Fruit fly (Drosophila melanogaster) whole organism, larva: ENCODE data around the gene Npc2d.

Experiments
- noc ChIP-seq: fragments of 200-800 bp; sonication (Bioruptor generic); optimal IDR thresholded peaks from 3 replicates; lab custom pipeline; 2019; ENCODE audit warnings: missing biosample characterization, mild to moderate bottlenecking, missing genetic modification characterization, moderate library complexity

Gene Npc2d

dm6 chr3R:10034995-10035446 is 20.9 kb downstream of the Npc2d start:
- TF ChIP-seq noc, result no peak

- TF ChIP-seq noc, result no peak
These were observed 22.7 kb downstream of the Npc2d start for dm6 chr3R:10032951-10033720.

dm6 chr3R:10031480-10031879 is 24.4 kb downstream of the Npc2d start:
- TF ChIP-seq noc, result no peak

- no peak for TF ChIP-seq noc
These were observed 27.5 kb downstream of the Npc2d start for dm6 chr3R:10028378-10028777.

- TF ChIP-seq noc, result no peak
These were observed 30.8 kb downstream of the Npc2d start, which contains the start of gene CG31407 for dm6 chr3R:10025050-10025449. Gene CG31407 (minus strand): TSS chr3R:10025150.

- TF ChIP-seq noc, result no peak
These were observed 31.7 kb downstream of the Npc2d start for dm6 chr3R:10024032-10024712.
